Worm (Caenorhabditis elegans) whole organism, L4 larva: Measurements from ENCODE around the gene C25D7.10.

Experiments
- ceh-82 ChIP-seq: sonication (generic microtip); optimal IDR thresholded peaks from 2 replicates; lab custom pipeline; 2017; ENCODE audit warnings: missing biosample characterization, missing genetic modification characterization
- hif-1 ChIP-seq, 2 experiments: sonication (generic microtip); optimal IDR thresholded peaks; 2 replicates each; lab custom pipeline; 2016 to 2017; ENCODE audit warnings: missing compliant biosample characterization in 2 of 2, missing genetic modification characterization in 2 of 2, missing genetic modification reagents in 2 of 2, missing genotype in 2 of 2, mild to moderate bottlenecking in 1 of 2
- lsy-2 ChIP-seq, 2 experiments: fragments of 150-350 bp in 1 of 2; sonication (generic microtip) in 1 of 2; optimal IDR thresholded peaks; 2 replicates each; lab custom pipeline; 2014 to 2017; ENCODE audit warnings: missing biosample characterization in 2 of 2, missing genetic modification characterization in 2 of 2
- pha-4 ChIP-seq, 2 experiments: fragments of 150-350 bp in 1 of 2; fragments of 200-800 bp in 1 of 2; sonication (Bioruptor generic) in 1 of 2; IDR thresholded peaks in 1 of 2; optimal IDR thresholded peaks in 1 of 2; 2 replicates each; pipeline versions ENCODE4 v1.3.6 to Lab custom; 2014 to 2022; ENCODE audit warnings: missing genetic modification characterization in 2 of 2, missing genetic modification reagents in 2 of 2, missing biosample characterization in 1 of 2, missing compliant biosample characterization in 1 of 2
- unc-130 ChIP-seq: sonication (generic microtip); optimal IDR thresholded peaks from 2 replicates; lab custom pipeline; 2016; ENCODE audit warnings: missing genetic modification reagents, missing genetic modification characterization, missing compliant biosample characterization
- zag-1 ChIP-seq: fragments of 150-350 bp; optimal IDR thresholded peaks from 2 replicates; lab custom pipeline; 2014; ENCODE audit warnings: missing biosample characterization, missing genetic modification characterization
- ztf-7 ChIP-seq: fragments of 150-350 bp; optimal IDR thresholded peaks from 2 replicates; lab custom pipeline; 2014; ENCODE audit warnings: missing biosample characterization, missing genetic modification characterization

- no peak for TF ChIP-seq hif-1 (tag; optimal IDR thresholded peaks at IDR 0.05; lab: Kevin White, UChicago)
- no peak for TF ChIP-seq ceh-82
- no peak for TF ChIP-seq ztf-7 (tag; lab: Kevin White, UChicago)
- TF ChIP-seq pha-4 (GFP tag; IDR thresholded peaks at IDR 0.05; lab: Robert Waterston, UW): no peak
- no peak for TF ChIP-seq pha-4 (tag; optimal IDR thresholded peaks at IDR 0.05; lab: Kevin White, UChicago)
- TF ChIP-seq unc-130 (GFP tag; lab: Kevin White, UChicago): no peak
- TF ChIP-seq zag-1: no peak
- TF ChIP-seq lsy-2 (tag; optimal IDR thresholded peaks at IDR 0.05; lab: Kevin White, UChicago): no peak
Observed at ce11 chrV:15058423-15058822, 8.8 kb upstream of the C25D7.10 start.
